Fruit fly (Drosophila melanogaster) whole organism, embryonic: ENCODE measurements around the gene CG14646.

Experiments
- Antp ChIP-seq: fragments of 200-800 bp; sonication (Bioruptor generic); optimal IDR thresholded peaks from 3 replicates; lab custom pipeline; 2016; ENCODE audit warnings: missing biosample characterization, missing genetic modification characterization
- Bgb ChIP-seq: fragments of 200-800 bp; sonication (Bioruptor generic); IDR thresholded peaks from 2 replicates; pipeline ENCODE4 v1.3.6; 2022; ENCODE audit warnings: missing biosample characterization, missing genetic modification characterization; ENCODE audit not compliant: partially characterized antibody
- CG10565 ChIP-seq: fragments of 200-800 bp; sonication (Bioruptor generic); optimal IDR thresholded peaks from 3 replicates; lab custom pipeline; 2016; ENCODE audit warnings: missing biosample characterization, mild to moderate bottlenecking, missing genetic modification characterization
- CG10959 ChIP-seq: fragments of 200-800 bp; sonication (Bioruptor generic); IDR thresholded peaks from 2 replicates; pipeline ENCODE4 v1.3.6; 2022; ENCODE audit warnings: missing biosample characterization, missing genetic modification characterization
- CG11398 ChIP-seq: fragments of 200-800 bp; sonication (Bioruptor generic); optimal IDR thresholded peaks from 2 replicates; lab custom pipeline; 2016; ENCODE audit warnings: missing biosample characterization, missing genetic modification characterization
- CG11456 ChIP-seq: fragments of 200-800 bp; sonication (Bioruptor generic); IDR thresholded peaks from 3 replicates; pipeline ENCODE4 v1.3.6; 2022; ENCODE audit warnings: missing biosample characterization, missing genetic modification characterization
- CG12155 ChIP-seq: fragments of 200-800 bp; sonication (Bioruptor generic); optimal IDR thresholded peaks from 3 replicates; lab custom pipeline; 2016; ENCODE audit warnings: missing biosample characterization, missing genetic modification characterization
- CG12219 ChIP-seq: fragments of 200-800 bp; sonication (Bioruptor generic); optimal IDR thresholded peaks from 3 replicates; lab custom pipeline; 2018; ENCODE audit warnings: missing biosample characterization, mild to moderate bottlenecking, missing genetic modification characterization
- CG12744 ChIP-seq: fragments of 200-800 bp; sonication (Bioruptor generic); optimal IDR thresholded peaks from 2 replicates; lab custom pipeline; 2016; ENCODE audit warnings: missing biosample characterization, missing genetic modification characterization
- CG15073 ChIP-seq: fragments of 200-800 bp; sonication (Bioruptor generic); optimal IDR thresholded peaks from 2 replicates; lab custom pipeline; 2016; ENCODE audit warnings: missing biosample characterization, missing genetic modification characterization
- CG15696 ChIP-seq: fragments of 200-800 bp; sonication (Bioruptor generic); optimal IDR thresholded peaks from 2 replicates; lab custom pipeline; 2019; ENCODE audit warnings: missing biosample characterization, mild to moderate bottlenecking, missing genetic modification characterization, moderate library complexity
- CG17359 ChIP-seq: fragments of 200-800 bp; sonication (Bioruptor generic); optimal IDR thresholded peaks from 3 replicates; lab custom pipeline; 2018; ENCODE audit warnings: missing biosample characterization, mild to moderate bottlenecking, missing genetic modification characterization, moderate library complexity
- CG18262 ChIP-seq: fragments of 200-800 bp; optimal IDR thresholded peaks from 3 replicates; lab custom pipeline; 2019; ENCODE audit warnings: missing biosample characterization, mild to moderate bottlenecking, missing genetic modification characterization, moderate library complexity
- CG2116 ChIP-seq: fragments of 200-800 bp; sonication (Bioruptor generic); optimal IDR thresholded peaks from 3 replicates; lab custom pipeline; 2018; ENCODE audit warnings: missing biosample characterization, mild to moderate bottlenecking, missing genetic modification characterization
- CG30431 ChIP-seq: fragments of 200-800 bp; sonication (Bioruptor generic); optimal IDR thresholded peaks from 2 replicates; lab custom pipeline; 2017; ENCODE audit warnings: missing biosample characterization, missing genetic modification characterization
- CG34224 ChIP-seq: fragments of 200-800 bp; sonication (Bioruptor generic); IDR thresholded peaks from 3 replicates; pipeline ENCODE4 v1.3.6; 2022; ENCODE audit warnings: missing biosample characterization, missing genetic modification characterization; ENCODE audit not compliant: partially characterized antibody
- CG4424 ChIP-seq: fragments of 200-800 bp; sonication (Bioruptor generic); optimal IDR thresholded peaks from 3 replicates; lab custom pipeline; 2016; ENCODE audit warnings: missing biosample characterization, missing genetic modification characterization
- CG5245 ChIP-seq: fragments of 200-800 bp; sonication (Bioruptor generic); optimal IDR thresholded peaks from 3 replicates; lab custom pipeline; 2016; ENCODE audit warnings: missing biosample characterization, missing genetic modification characterization
- CG6683 ChIP-seq: fragments of 200-800 bp; sonication (Bioruptor generic); optimal IDR thresholded peaks from 2 replicates; lab custom pipeline; 2017; ENCODE audit warnings: missing biosample characterization, mild to moderate bottlenecking, missing genetic modification characterization, missing genetic modification reagents
- CG6689 ChIP-seq: fragments of 200-800 bp; sonication (Bioruptor generic); IDR thresholded peaks from 2 replicates; pipeline ENCODE4 v1.3.6; 2022; ENCODE audit warnings: missing biosample characterization, missing genetic modification characterization
- CG7357 ChIP-seq: fragments of 200-800 bp; sonication (Bioruptor generic); IDR thresholded peaks from 3 replicates; pipeline ENCODE4 v1.3.6; 2022; ENCODE audit warnings: missing biosample characterization, missing genetic modification characterization
- CG8388 ChIP-seq: fragments of 200-800 bp; sonication (Bioruptor generic); optimal IDR thresholded peaks from 2 replicates; lab custom pipeline; 2019; ENCODE audit warnings: missing biosample characterization, mild to moderate bottlenecking, missing genetic modification characterization, moderate library complexity
- CG9797 ChIP-seq: fragments of 200-800 bp; sonication (Bioruptor generic); optimal IDR thresholded peaks from 3 replicates; lab custom pipeline; 2018; ENCODE audit warnings: missing biosample characterization, mild to moderate bottlenecking, missing genetic modification characterization
- CG9876 ChIP-seq: fragments of 200-800 bp; sonication (Bioruptor generic); optimal IDR thresholded peaks from 2 replicates; lab custom pipeline; 2016; ENCODE audit warnings: missing biosample characterization, missing genetic modification characterization
- Dll ChIP-seq: fragments of 200-800 bp; sonication (Bioruptor generic); IDR thresholded peaks from 4 replicates; pipeline ENCODE4 v1.3.6; 2022; ENCODE audit warnings: missing biosample characterization, missing genetic modification characterization; ENCODE audit not compliant: partially characterized antibody
- HLH4C ChIP-seq: fragments of 200-800 bp; sonication (Bioruptor generic); IDR thresholded peaks from 3 replicates; pipeline ENCODE4 v1.3.6; 2022; ENCODE audit warnings: missing biosample characterization, missing genetic modification characterization; ENCODE audit not compliant: partially characterized antibody
- Lpt ChIP-seq: fragments of >200 bp; optimal IDR thresholded peaks from 2 replicates; lab custom pipeline; 2018; ENCODE audit warnings: missing biosample characterization, missing genetic modification characterization
- Meics ChIP-seq: fragments of 200-800 bp; sonication (Bioruptor generic); optimal IDR thresholded peaks from 2 replicates; lab custom pipeline; 2017; ENCODE audit warnings: missing biosample characterization, mild to moderate bottlenecking, missing genetic modification characterization
- Mrtf ChIP-seq: fragments of 200-800 bp; sonication (Bioruptor generic); IDR thresholded peaks from 3 replicates; pipeline ENCODE4 v1.3.6; 2022; ENCODE audit warnings: missing biosample characterization, missing genetic modification characterization
- Sox100B ChIP-seq: fragments of 200-800 bp; sonication (Bioruptor generic); optimal IDR thresholded peaks from 3 replicates; lab custom pipeline; 2018; ENCODE audit warnings: missing biosample characterization, mild to moderate bottlenecking, missing genetic modification characterization
- Trl ChIP-seq, 3 experiments: fragments of >200 bp in 2 of 3; fragments of 200-800 bp in 1 of 3; sonication (Bioruptor generic) in 1 of 3; optimal IDR thresholded peaks; 2 replicates in 1 of 3; 3 replicates in 2 of 3; lab custom pipeline; 2016 to 2017; ENCODE audit warnings: missing biosample characterization in 1 of 3, missing genetic modification characterization in 1 of 3
- Usf ChIP-seq: fragments of 200-800 bp; sonication (Bioruptor generic); optimal IDR thresholded peaks from 2 replicates; lab custom pipeline; 2017; ENCODE audit warnings: missing genotype, missing biosample characterization, missing genetic modification characterization
- Vsx1 ChIP-seq: fragments of 200-800 bp; sonication (Bioruptor generic); optimal IDR thresholded peaks from 2 replicates; lab custom pipeline; 2017; ENCODE audit warnings: missing biosample characterization, mild to moderate bottlenecking, missing genetic modification characterization, missing genetic modification reagents
- Xrp1 ChIP-seq: fragments of 200-800 bp; sonication (Bioruptor generic); IDR thresholded peaks from 2 replicates; pipeline ENCODE4 v1.3.6; 2022; ENCODE audit warnings: missing biosample characterization, missing genetic modification characterization
- YL-1 ChIP-seq: fragments of 200-800 bp; sonication (Bioruptor generic); optimal IDR thresholded peaks from 3 replicates; lab custom pipeline; 2017; ENCODE audit warnings: missing biosample characterization, mild to moderate bottlenecking, missing genetic modification characterization
- ase ChIP-seq: fragments of 200-800 bp; sonication (Bioruptor generic); IDR thresholded peaks from 3 replicates; pipeline ENCODE4 v1.3.6; 2022; ENCODE audit warnings: missing biosample characterization, missing genetic modification characterization
- bigmax ChIP-seq: fragments of 200-800 bp; sonication (Bioruptor generic); optimal IDR thresholded peaks from 2 replicates; lab custom pipeline; 2018; ENCODE audit warnings: missing biosample characterization, mild to moderate bottlenecking, missing genetic modification characterization
- cg ChIP-seq: fragments of 200-800 bp; sonication (Bioruptor generic); optimal IDR thresholded peaks from 3 replicates; lab custom pipeline; 2019; ENCODE audit warnings: missing biosample characterization, mild to moderate bottlenecking, missing genetic modification characterization, moderate library complexity
- cwo ChIP-seq: fragments of 200-800 bp; sonication (Bioruptor generic); optimal IDR thresholded peaks from 3 replicates; lab custom pipeline; 2017; ENCODE audit warnings: missing biosample characterization, missing genetic modification characterization, mild to moderate bottlenecking, moderate library complexity, missing genetic modification reagents
- inv ChIP-seq: fragments of 200-800 bp; sonication (Bioruptor generic); IDR thresholded peaks from 2 replicates; pipeline ENCODE4 v1.3.6; 2022; ENCODE audit warnings: missing biosample characterization, missing genetic modification characterization; ENCODE audit not compliant: partially characterized antibody
- jigr1 ChIP-seq: fragments of 200-800 bp; sonication (Bioruptor generic); IDR thresholded peaks from 3 replicates; pipeline ENCODE4 v1.3.6; 2022; ENCODE audit warnings: missing biosample characterization, missing genetic modification characterization
- kay ChIP-seq: fragments of 200-800 bp; sonication (Bioruptor generic); optimal IDR thresholded peaks from 2 replicates; lab custom pipeline; 2016; ENCODE audit warnings: missing biosample characterization, missing genetic modification characterization
- lilli ChIP-seq: fragments of 200-800 bp; sonication (Bioruptor generic); optimal IDR thresholded peaks from 3 replicates; lab custom pipeline; 2016; ENCODE audit warnings: missing biosample characterization, missing genetic modification characterization
- phol ChIP-seq: fragments of 200-800 bp; sonication (Bioruptor generic); optimal IDR thresholded peaks from 3 replicates; lab custom pipeline; 2018; ENCODE audit warnings: missing biosample characterization, mild to moderate bottlenecking, missing genetic modification characterization, moderate library complexity
- slou ChIP-seq: fragments of 200-800 bp; sonication (Bioruptor generic); optimal IDR thresholded peaks from 3 replicates; lab custom pipeline; 2016; ENCODE audit warnings: missing biosample characterization, missing genetic modification characterization
- tll ChIP-seq, 2 experiments: fragments of 200-800 bp in 1 of 2; fragments of >200 bp in 1 of 2; sonication (Bioruptor generic) in 1 of 2; optimal IDR thresholded peaks; 2 replicates each; lab custom pipeline; 2017 to 2019; ENCODE audit warnings: missing biosample characterization in 2 of 2, missing genetic modification characterization in 2 of 2, mild to moderate bottlenecking in 1 of 2, moderate library complexity in 1 of 2
- tx ChIP-seq: fragments of 200-800 bp; sonication (Bioruptor generic); optimal IDR thresholded peaks from 2 replicates; lab custom pipeline; 2016; ENCODE audit warnings: missing biosample characterization, missing genetic modification characterization
- zfh2 ChIP-seq: fragments of 200-800 bp; sonication (Bioruptor generic); optimal IDR thresholded peaks from 2 replicates; lab custom pipeline; 2016; ENCODE audit warnings: missing biosample characterization, missing genetic modification characterization

CG14646 gene

DNA sequence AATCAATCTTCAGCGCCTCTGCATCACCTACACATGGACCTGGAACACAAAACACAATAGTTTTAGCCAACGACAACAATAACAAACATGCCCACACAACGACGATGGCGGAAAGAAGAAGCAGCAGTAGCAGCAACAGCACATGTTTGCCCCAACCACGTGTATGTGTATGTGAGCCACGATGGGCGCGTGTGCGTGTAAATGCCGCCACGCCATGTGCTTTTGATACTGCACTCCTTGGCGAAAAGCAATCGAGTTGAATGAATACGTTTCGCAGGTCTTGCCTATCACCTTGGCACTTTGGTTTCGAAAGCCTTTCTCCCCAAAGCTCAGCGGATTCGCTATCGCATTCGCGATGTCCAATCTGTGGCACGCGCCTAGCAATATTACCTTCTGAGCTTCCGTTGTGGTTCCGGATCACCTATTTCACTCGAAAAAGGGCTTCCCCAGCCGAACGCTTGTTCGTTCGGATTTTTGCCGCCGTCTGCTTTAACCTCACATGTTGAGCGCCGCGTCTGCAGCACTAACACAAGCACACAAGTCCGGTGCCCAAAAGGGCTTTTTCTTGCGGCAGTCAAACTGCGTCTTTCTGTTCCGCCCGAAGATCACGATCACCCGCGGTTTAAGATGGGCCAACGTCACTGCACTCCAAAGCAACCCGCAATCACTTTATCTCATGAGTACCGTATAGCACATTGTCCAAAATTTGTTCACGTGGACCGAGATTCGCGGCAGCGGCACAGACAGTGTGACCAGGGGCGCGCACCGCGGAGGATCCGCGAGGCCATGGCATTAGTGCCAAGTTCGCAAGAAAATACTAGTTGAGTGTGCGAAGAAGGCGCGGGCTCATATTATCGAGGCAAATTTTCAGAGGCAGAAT lies 38.7 kb downstream of the CG14646 start, which contains the start of gene srl (continued):
- TF ChIP-seq Bgb = 0 out of 2 replicates have a peak, but pooled peaks have one; percentile 25
- peak; percentile 85 for TF ChIP-seq cg (GFP tag; lab: Kevin White, UChicago)
- TF ChIP-seq Mrtf (GFP tag; lab: Robert Waterston, UW) = no peak
- peak; percentile 33 for TF ChIP-seq phol (tag; lab: Kevin White, UChicago)
- TF ChIP-seq Meics (GFP tag; lab: Kevin White, UChicago) = no peak
- TF ChIP-seq CG10959 = no peak
- no peak for TF ChIP-seq CG9876 (GFP tag; lab: Kevin White, UChicago)
- TF ChIP-seq jigr1 (GFP tag; lab: Robert Waterston, UW) = no peak
- TF ChIP-seq CG17359 = no peak
- no peak for TF ChIP-seq CG12155
- TF ChIP-seq CG11398 (GFP tag; lab: Kevin White, UChicago) = no peak
- TF ChIP-seq cwo = peak; percentile 42
- TF ChIP-seq HLH4C (GFP tag; lab: Robert Waterston, UW) = peak; percentile 46; the same call in 2 of the 3 replicates
- no peak for TF ChIP-seq CG5245 (GFP tag; lab: Kevin White, UChicago)
- peak; percentile 94 for TF ChIP-seq YL-1 (GFP tag; lab: Kevin White, UChicago)
- no peak for TF ChIP-seq CG6683 (GFP tag; lab: Kevin White, UChicago)
- TF ChIP-seq tll (GFP tag; optimal IDR thresholded peaks at IDR 0.05; lab: Kevin White, UChicago) = no peak
- TF ChIP-seq CG8388 = no peak
- TF ChIP-seq CG15696 (tag; lab: Kevin White, UChicago) = no peak
- peak; percentile 55; the same call in 1 of the 4 replicates for TF ChIP-seq Dll (GFP tag; lab: Robert Waterston, UW)
- no peak for TF ChIP-seq CG7357 (GFP tag; lab: Robert Waterston, UW)
- no peak for TF ChIP-seq Vsx1 (GFP tag; lab: Kevin White, UChicago)
- no peak for TF ChIP-seq slou
- no peak for TF ChIP-seq kay (GFP tag; lab: Kevin White, UChicago)
- no peak for TF ChIP-seq Lpt (GFP tag; lab: Kevin White, UChicago)
- peak; percentile 96 for TF ChIP-seq CG9797 (GFP tag; lab: Kevin White, UChicago)
- peak; percentile 70 for TF ChIP-seq CG2116 (GFP tag; lab: Kevin White, UChicago)
- TF ChIP-seq lilli (GFP tag; lab: Kevin White, UChicago) = peak; percentile 3
- TF ChIP-seq Usf (GFP tag; lab: Kevin White, UChicago) = no peak
- TF ChIP-seq bigmax (GFP tag; lab: Kevin White, UChicago) = peak; percentile 97
- no peak for TF ChIP-seq CG6689 (GFP tag; lab: Robert Waterston, UW)
- no peak for TF ChIP-seq Antp (GFP tag; lab: Kevin White, UChicago)
- no peak for TF ChIP-seq CG10565 (GFP tag; lab: Kevin White, UChicago)
- no peak for TF ChIP-seq Trl (optimal IDR thresholded peaks at IDR 0.05; lab: Kevin White, UChicago)
- no peak for TF ChIP-seq Trl (GFP tag; optimal IDR thresholded peaks at IDR 0.05; lab: Kevin White, UChicago)
- TF ChIP-seq inv (GFP tag; lab: Robert Waterston, UW) = no peak
- no peak for TF ChIP-seq tx (GFP tag; lab: Kevin White, UChicago)
- peak; percentile 12; the same call in 1 of the 2 replicates for TF ChIP-seq Xrp1 (GFP tag; lab: Robert Waterston, UW)
- no peak; the same call in 2 of the 3 replicates for TF ChIP-seq CG34224 (GFP tag; lab: Robert Waterston, UW)
- no peak for TF ChIP-seq CG12744
- no peak for TF ChIP-seq ase (GFP tag; lab: Robert Waterston, UW)
- no peak for TF ChIP-seq CG15073
- TF ChIP-seq CG11456 (GFP tag; lab: Robert Waterston, UW) = no peak
- no peak for TF ChIP-seq CG12219 (GFP tag; lab: Kevin White, UChicago)
- TF ChIP-seq zfh2 (GFP tag; lab: Kevin White, UChicago) = no peak
- no peak for TF ChIP-seq CG18262 (tag; lab: Kevin White, UChicago)
- TF ChIP-seq CG4424 = no peak
- no peak for TF ChIP-seq CG30431 (GFP tag; lab: Kevin White, UChicago)
- no peak for TF ChIP-seq Sox100B (GFP tag; lab: Kevin White, UChicago)
